Worm (Caenorhabditis elegans): ENCODE data around the gene cul-1.
A peak's percentile ranks its signal among the peaks of the same experiment; 100 is the strongest.

The cul-1 gene

DNA sequence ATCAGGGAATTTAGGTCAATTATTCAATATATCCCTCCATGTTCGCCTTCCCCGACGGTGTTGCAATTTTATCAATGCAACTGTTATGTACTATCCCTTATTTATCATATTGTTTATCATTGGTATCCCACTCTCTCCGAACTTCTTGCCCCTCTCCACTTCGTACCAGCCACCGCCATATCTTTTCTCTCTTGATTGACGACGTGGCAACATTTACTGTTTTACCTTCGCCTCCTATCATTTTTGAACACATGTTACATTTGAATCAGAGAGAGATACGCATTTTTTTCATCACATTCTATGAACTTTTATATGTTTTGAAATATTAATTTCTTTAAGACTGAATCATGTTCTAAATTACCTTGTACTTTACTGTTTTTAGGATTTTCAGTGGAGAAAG is 15.4 kb downstream of the cul-1 start:
- TF ChIP-seq ceh-39 (tag; optimal IDR thresholded peaks at IDR 0.05), result no peak

DNA sequence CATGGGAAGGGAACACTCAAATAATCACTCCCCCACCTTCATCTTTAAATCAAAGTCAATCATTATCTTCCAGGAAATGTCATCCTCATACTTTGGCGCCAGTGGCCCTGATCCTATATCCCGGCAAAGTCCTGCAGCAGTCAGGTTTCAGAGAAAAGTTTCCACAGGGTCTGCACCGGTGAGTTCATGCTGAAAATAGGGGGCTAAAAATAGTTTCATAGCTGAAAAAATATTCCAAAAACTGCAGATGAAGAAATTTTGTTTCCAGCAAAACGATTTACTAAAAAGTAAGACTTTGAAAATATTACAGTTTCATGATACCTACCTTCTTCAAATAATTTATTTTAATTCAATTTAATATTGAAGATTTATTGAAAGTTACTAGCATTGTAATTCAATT is 17.0 kb downstream of the cul-1 start, which contains the start of gene ptr-25:
Gene ptr-25, plus strand, starts transcription at position 73 of the 400 bp plus-strand sequence.
- TF ChIP-seq M03D4.4 (tag; optimal IDR thresholded peaks at IDR 0.05) (no peak), mls-2 (tag; optimal IDR thresholded peaks at IDR 0.05) (no peak), ham-2 (GFP tag; optimal IDR thresholded peaks at IDR 0.05) (no peak)

DNA sequence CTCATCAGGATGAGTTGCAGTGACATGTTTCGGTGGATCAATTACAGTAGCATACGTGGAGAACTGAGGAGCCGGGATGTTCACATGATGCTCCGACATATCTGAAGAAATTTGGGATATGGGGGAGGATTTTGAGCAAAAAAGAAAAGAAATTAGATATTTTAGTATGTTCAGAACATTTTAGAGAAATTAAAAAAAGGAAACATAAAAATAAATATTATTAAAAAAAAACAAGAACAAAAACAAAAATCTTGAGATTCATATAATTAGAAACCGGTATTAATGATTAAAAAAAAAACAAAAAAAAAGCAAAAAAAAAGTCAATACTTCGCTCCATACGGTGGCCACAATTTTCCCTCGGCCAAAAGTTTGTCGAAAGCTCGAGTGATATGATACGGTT is 32.7 kb downstream of the cul-1 start, which contains the start of gene rab-33:
Gene rab-33, minus strand, starts transcription at position 101 of the 400 bp plus-strand sequence.
- no peak for TF ChIP-seq lin-13 (tag; optimal IDR thresholded peaks at IDR 0.05)
- no peak for TF ChIP-seq ceh-83 (GFP tag; optimal IDR thresholded peaks at IDR 0.05)
- no peak for TF ChIP-seq cnd-1 (tag; optimal IDR thresholded peaks at IDR 0.05)
- no peak for TF ChIP-seq M03D4.4 (tag; optimal IDR thresholded peaks at IDR 0.05)
- no peak for TF ChIP-seq snpc-4 (tag; optimal IDR thresholded peaks at IDR 0.05)
- TF ChIP-seq unc-120 (tag; optimal IDR thresholded peaks at IDR 0.05; ENCODE audit: poor library complexity, severe bottlenecking), result no peak
- TF ChIP-seq nhr-2 (tag; optimal IDR thresholded peaks at IDR 0.05), result no peak
- TF ChIP-seq sptf-1 (tag; optimal IDR thresholded peaks at IDR 0.05), result no peak
- no peak for TF ChIP-seq pha-4 (tag; optimal IDR thresholded peaks at IDR 0.05)
- TF ChIP-seq nhr-76 (tag; optimal IDR thresholded peaks at IDR 0.05), result no peak
- no peak for TF ChIP-seq ceh-39 (tag; optimal IDR thresholded peaks at IDR 0.05)
- TF ChIP-seq mab-5 (tag; optimal IDR thresholded peaks at IDR 0.05), result no peak
- TF ChIP-seq mep-1 (tag; optimal IDR thresholded peaks at IDR 0.05), result no peak
- no peak for TF ChIP-seq elt-3 (tag; optimal IDR thresholded peaks at IDR 0.05)

DNA sequence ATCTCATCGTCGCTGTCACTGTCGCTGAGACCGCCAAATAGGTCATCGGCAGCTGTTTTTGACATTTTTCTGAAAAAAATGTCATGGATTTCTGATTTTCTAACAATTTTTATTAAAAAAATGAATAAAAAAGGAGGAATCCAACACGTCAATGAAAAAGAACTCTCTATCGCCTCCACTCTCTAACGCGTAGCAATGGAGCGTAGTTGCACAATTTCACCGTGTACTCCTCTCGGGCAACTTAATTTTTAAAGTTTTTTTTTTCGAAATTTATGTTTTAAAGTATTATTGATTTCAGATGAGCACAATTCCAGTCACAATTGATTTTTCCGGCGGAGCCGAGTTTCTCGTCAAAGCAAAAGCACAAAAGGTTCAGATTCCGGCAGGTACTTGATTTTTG is 34.1 kb downstream of the cul-1 start, which contains the start of the genes taf-11.3 and urm-1:
Gene taf-11.3, minus strand, starts transcription at position 69 of the 400 bp plus-strand sequence.
Gene urm-1, plus strand, starts transcription at position 299 of the 400 bp plus-strand sequence.
- TF ChIP-seq unc-120 (tag; optimal IDR thresholded peaks at IDR 0.05; ENCODE audit: poor library complexity, severe bottlenecking) (no peak), ces-1 (GFP tag; optimal IDR thresholded peaks at IDR 0.05) (peak; percentile 77), hlh-1 (tag; optimal IDR thresholded peaks at IDR 0.05) (peak; percentile 13), lsy-2 (tag; optimal IDR thresholded peaks at IDR 0.05) (peak; percentile 34), pha-4 (tag; optimal IDR thresholded peaks at IDR 0.05) (peak; percentile 67), lin-13 (tag; optimal IDR thresholded peaks at IDR 0.05) (peak; percentile 49), nhr-237 (tag; optimal IDR thresholded peaks at IDR 0.05) (peak; percentile 54), mep-1 (tag; optimal IDR thresholded peaks at IDR 0.05) (peak; percentile 75), ceh-39 (tag; optimal IDR thresholded peaks at IDR 0.05) (peak; percentile 49), ceh-83 (GFP tag; optimal IDR thresholded peaks at IDR 0.05) (no peak), cnd-1 (tag; optimal IDR thresholded peaks at IDR 0.05) (no peak)

DNA sequence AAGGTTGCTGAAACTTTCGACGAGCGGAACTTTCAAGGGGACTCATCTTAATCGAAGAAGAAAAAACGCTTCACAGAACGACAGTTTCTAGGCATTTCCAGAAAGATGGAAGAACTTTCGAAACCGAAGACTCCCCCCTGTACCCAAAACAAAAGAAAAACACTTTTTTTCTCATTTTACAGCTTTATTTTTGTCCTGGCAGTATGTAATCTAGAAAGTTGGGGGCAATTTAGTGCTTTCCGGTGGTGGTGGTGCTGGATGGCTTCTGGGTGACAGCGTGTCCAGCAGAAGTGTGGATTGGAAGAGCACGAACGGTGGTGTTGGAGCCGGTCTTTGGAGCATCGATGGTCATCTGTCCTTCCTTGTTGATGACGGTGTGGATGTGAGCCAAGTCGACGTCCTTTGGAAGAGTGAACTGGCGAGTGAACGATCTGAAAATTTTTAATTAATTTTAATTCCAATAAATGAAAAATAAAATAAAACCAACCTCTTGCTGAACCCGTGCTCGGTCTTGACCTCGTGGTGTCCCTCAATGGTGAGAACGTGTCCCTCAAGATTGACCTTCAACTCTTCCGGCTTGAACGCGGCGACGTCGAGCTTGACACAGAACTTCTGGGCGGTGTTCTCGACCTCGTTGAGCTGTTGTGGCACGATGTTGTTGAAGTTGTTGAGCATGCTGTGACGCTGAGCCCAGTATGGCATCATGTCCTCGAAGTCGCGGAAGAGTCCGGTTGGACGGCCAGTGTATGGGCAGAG is 35.1 kb downstream of the cul-1 start:
- TF ChIP-seq ztf-11 (tag; optimal IDR thresholded peaks at IDR 0.05), result no peak
- TF ChIP-seq unc-120 (tag; optimal IDR thresholded peaks at IDR 0.05; ENCODE audit: poor library complexity, severe bottlenecking), result no peak
- no peak for TF ChIP-seq nhr-2 (tag; optimal IDR thresholded peaks at IDR 0.05)
- no peak for TF ChIP-seq lin-13 (tag; optimal IDR thresholded peaks at IDR 0.05)
- no peak for TF ChIP-seq flh-1 (GFP tag; optimal IDR thresholded peaks at IDR 0.05)
- no peak for TF ChIP-seq mab-5 (tag; optimal IDR thresholded peaks at IDR 0.05)
- no peak for TF ChIP-seq sptf-1 (tag; optimal IDR thresholded peaks at IDR 0.05)
- TF ChIP-seq ceh-39 (tag; optimal IDR thresholded peaks at IDR 0.05), result no peak
- TF ChIP-seq bed-3 (GFP tag; optimal IDR thresholded peaks at IDR 0.05), result no peak
- no peak for TF ChIP-seq lin-32 (GFP tag; optimal IDR thresholded peaks at IDR 0.05)
- TF ChIP-seq ham-2 (GFP tag; optimal IDR thresholded peaks at IDR 0.05), result no peak
- no peak for TF ChIP-seq ces-1 (GFP tag; optimal IDR thresholded peaks at IDR 0.05)
- TF ChIP-seq nhr-12 (tag; optimal IDR thresholded peaks at IDR 0.05), result no peak
- no peak for TF ChIP-seq elt-1 (tag; optimal IDR thresholded peaks at IDR 0.05; ENCODE audit: borderline replicate concordance, insufficient read depth)

DNA sequence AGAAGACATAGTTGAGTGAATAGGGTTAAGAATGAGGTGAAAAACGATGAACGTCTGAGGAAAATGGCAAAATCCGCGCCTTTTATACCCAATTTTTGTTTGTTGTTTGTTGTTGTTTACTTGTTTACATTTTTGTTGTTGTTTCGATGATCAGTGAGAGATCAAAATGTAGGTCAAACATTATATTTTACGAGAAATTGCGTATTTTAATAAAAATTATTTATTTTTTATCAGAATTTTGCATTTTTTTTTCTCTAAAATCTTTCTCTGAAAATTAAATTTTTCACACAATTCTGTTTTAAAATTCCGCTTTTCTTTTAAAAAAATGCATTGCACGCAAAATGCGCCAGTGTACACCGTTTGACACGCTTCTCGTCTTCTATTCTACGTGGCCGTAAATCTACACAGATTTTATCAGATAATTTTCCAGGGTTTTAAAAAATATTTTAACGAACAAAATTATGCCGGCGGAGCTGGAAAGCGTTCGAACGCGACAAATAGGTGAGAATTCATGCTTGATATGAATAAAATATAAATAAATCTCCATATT is 35.7 kb downstream of the cul-1 start, which contains the start of the genes sip-1 and sly-1:
Gene sip-1, minus strand, starts transcription at position 103 of the 550 bp plus-strand sequence.
Gene sly-1, plus strand, starts transcription at position 360 of the 550 bp plus-strand sequence.
- TF ChIP-seq ham-2 (GFP tag; optimal IDR thresholded peaks at IDR 0.05) (no peak), snpc-4 (tag; optimal IDR thresholded peaks at IDR 0.05) (no peak), hlh-1 (tag; optimal IDR thresholded peaks at IDR 0.05) (peak; percentile 21), flh-1 (GFP tag; optimal IDR thresholded peaks at IDR 0.05) (no peak), mls-2 (tag; optimal IDR thresholded peaks at IDR 0.05) (no peak), unc-120 (tag; optimal IDR thresholded peaks at IDR 0.05; ENCODE audit: poor library complexity, severe bottlenecking) (no peak), zip-8 (tag; optimal IDR thresholded peaks at IDR 0.05) (no peak), lin-13 (tag; optimal IDR thresholded peaks at IDR 0.05) (peak; percentile 47), nhr-2 (tag; optimal IDR thresholded peaks at IDR 0.05) (no peak), nhr-76 (tag; optimal IDR thresholded peaks at IDR 0.05) (no peak), nhr-28 (tag; optimal IDR thresholded peaks at IDR 0.05) (no peak), mep-1 (tag; optimal IDR thresholded peaks at IDR 0.05) (peak; percentile 72), mab-5 (tag; optimal IDR thresholded peaks at IDR 0.05) (no peak), blmp-1 (tag; optimal IDR thresholded peaks at IDR 0.05) (no peak), elt-3 (tag; optimal IDR thresholded peaks at IDR 0.05) (no peak), nhr-12 (tag; optimal IDR thresholded peaks at IDR 0.05) (no peak), ces-1 (GFP tag; optimal IDR thresholded peaks at IDR 0.05) (peak; percentile 44), lsy-2 (tag; optimal IDR thresholded peaks at IDR 0.05) (peak; percentile 61), cnd-1 (tag; optimal IDR thresholded peaks at IDR 0.05) (no peak), ceh-43 (GFP tag; optimal IDR thresholded peaks at IDR 0.05) (no peak), ztf-11 (tag; optimal IDR thresholded peaks at IDR 0.05) (no peak), elt-1 (tag; optimal IDR thresholded peaks at IDR 0.05; ENCODE audit: borderline replicate concordance, insufficient read depth) (no peak), sptf-1 (tag; optimal IDR thresholded peaks at IDR 0.05) (no peak), nhr-237 (tag; optimal IDR thresholded peaks at IDR 0.05) (peak; percentile 48), ceh-39 (tag; optimal IDR thresholded peaks at IDR 0.05) (peak; percentile 24), sem-2 (GFP tag; optimal IDR thresholded peaks at IDR 0.05) (no peak), pha-4 (tag; optimal IDR thresholded peaks at IDR 0.05) (peak; percentile 50), ceh-83 (GFP tag; optimal IDR thresholded peaks at IDR 0.05) (no peak), lin-32 (GFP tag; optimal IDR thresholded peaks at IDR 0.05) (no peak)
